Worm (Caenorhabditis elegans) whole organism, L1 larva: Measurements from ENCODE around the gene T08G5.15.

ENCODE experiments used
- alr-1 ChIP-seq: fragments of 200-800 bp; sonication (Bioruptor generic); optimal IDR thresholded peaks from 2 replicates; lab custom pipeline; 2018; ENCODE audit warnings: borderline replicate concordance, mild to moderate bottlenecking, missing genetic modification characterization, missing compliant biosample characterization
- blmp-1 ChIP-seq: fragments of 150-350 bp; optimal IDR thresholded peaks from 2 replicates; lab custom pipeline; 2014; ENCODE audit warnings: missing biosample characterization, missing genetic modification characterization
- efl-1 ChIP-seq, 4 experiments: fragments of 150-350 bp; optimal IDR thresholded peaks in 3 of 4; peaks in 1 of 4; 1 replicate in 1 of 4; 2 replicates in 3 of 4; lab custom pipeline; 2014; ENCODE audit warnings: missing biosample characterization in 2 of 4, missing genetic modification characterization in 2 of 4, missing genetic modification reagents in 2 of 4
- egl-27 ChIP-seq, 2 experiments: fragments of 150-350 bp in 1 of 2; sonication (generic microtip); optimal IDR thresholded peaks; 3 replicates each; lab custom pipeline; 2017 to 2018; ENCODE audit warnings: missing biosample characterization in 2 of 2, missing genetic modification characterization in 2 of 2, missing genetic modification reagents in 2 of 2
- elt-2 ChIP-seq: sonication (generic microtip); optimal IDR thresholded peaks from 2 replicates; lab custom pipeline; 2016; ENCODE audit warnings: missing genetic modification characterization, mild to moderate bottlenecking, inconsistent platforms, missing compliant biosample characterization, missing genetic modification reagents
- lin-13 ChIP-seq: fragments of 150-350 bp; optimal IDR thresholded peaks from 2 replicates; lab custom pipeline; 2014; ENCODE audit warnings: missing biosample characterization, missing genetic modification reagents, missing genetic modification characterization
- lin-14 ChIP-seq: fragments of 200-800 bp; sonication (Bioruptor generic); optimal IDR thresholded peaks from 2 replicates; lab custom pipeline; 2018; ENCODE audit warnings: mild to moderate bottlenecking, missing genetic modification characterization, moderate library complexity, missing compliant biosample characterization
- lir-3 ChIP-seq: sonication (generic microtip); optimal IDR thresholded peaks from 2 replicates; lab custom pipeline; 2016; ENCODE audit warnings: mild to moderate bottlenecking, missing genetic modification characterization, moderate library complexity, missing compliant biosample characterization; ENCODE audit not compliant: poor library complexity
- tlp-1 ChIP-seq: fragments of 150-350 bp; optimal IDR thresholded peaks from 2 replicates; lab custom pipeline; 2014; ENCODE audit warnings: missing biosample characterization, missing genetic modification characterization

DNA sequence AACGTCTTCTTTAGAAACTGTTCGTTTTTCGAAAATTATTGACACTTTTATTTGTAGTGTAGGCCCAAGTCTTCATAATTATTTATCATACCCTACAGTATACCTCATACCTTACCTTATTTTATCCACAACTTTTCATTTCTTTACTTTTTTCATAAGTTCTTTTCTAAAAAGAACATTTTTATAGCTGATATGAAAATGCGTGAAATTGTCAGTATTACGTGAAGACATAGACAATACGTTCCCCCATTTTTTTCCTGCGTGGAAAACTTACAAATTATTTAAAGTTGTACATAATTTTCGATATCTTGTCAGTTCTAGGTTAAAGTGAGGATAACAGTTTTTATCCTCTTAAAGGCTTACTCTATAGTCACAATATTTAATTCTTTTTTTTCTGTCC is 46.9 kb upstream of the T08G5.15 start:
- no peak for TF ChIP-seq tlp-1 (tag; lab: Kevin White, UChicago)
- TF ChIP-seq lin-14 (GFP tag; lab: Kevin White, UChicago) = no peak
- no peak for TF ChIP-seq blmp-1
- TF ChIP-seq lin-13 (GFP tag; lab: Kevin White, UChicago) = no peak
- TF ChIP-seq lir-3 (tag; lab: Kevin White, UChicago) = no peak
- TF ChIP-seq alr-1 = no peak
- TF ChIP-seq elt-2 (tag; lab: Kevin White, UChicago) = no peak
- TF ChIP-seq egl-27 (tag; optimal IDR thresholded peaks at IDR 0.05; lab: Kevin White, UChicago) = no peak
- no peak for TF ChIP-seq efl-1 (optimal IDR thresholded peaks at IDR 0.05; lab: Kevin White, UChicago)
- no peak for TF ChIP-seq efl-1 (GFP tag; optimal IDR thresholded peaks at IDR 0.05 in 1 of 2; lab: Kevin White, UChicago)
